Comparison of ENCODE assay signal across 2 fruit fly cellular contexts in the genomic region with DNA sequence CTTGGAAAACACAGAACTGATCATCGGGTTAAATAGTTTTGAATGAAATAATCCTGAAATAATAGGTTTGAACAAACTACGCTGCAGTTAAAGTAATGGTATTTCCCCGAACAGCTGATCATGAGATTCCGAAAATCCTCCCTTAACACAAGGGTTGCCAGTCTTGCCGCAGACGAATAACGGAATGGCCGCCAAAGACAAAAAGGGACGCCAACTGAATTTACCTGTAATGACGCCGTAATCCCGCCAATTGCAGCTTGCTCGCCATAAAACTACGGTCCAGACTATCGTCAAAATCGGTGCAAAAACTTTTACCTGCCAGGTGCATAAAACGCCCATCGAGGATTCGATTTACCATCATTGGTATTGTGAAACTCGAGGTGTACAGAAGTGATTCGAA.
TF ChIP-seq lines count a peak whose summit lies in the region.

TSS of gene CG4570 (plus strand) at position 190 of the 400 bp plus-strand sequence.

- no peak for TF ChIP-seq CTCF in whole organism, embryonic (GFP tag; optimal IDR thresholded peaks at IDR 0.05; lab: Kevin White, UChicago)

TF ChIP-seq in whole organism, adult, 20 proteins besides CTCF, POLR2A, EP300 and RAD21:
- TF ChIP-seq Hr96 (GFP tag; optimal IDR thresholded peaks at IDR 0.05; lab: Kevin White, UChicago) (no peak), ovo (GFP tag; optimal IDR thresholded peaks at IDR 0.05; lab: Kevin White, UChicago) (peak; percentile 23), pad (GFP tag; optimal IDR thresholded peaks at IDR 0.05; lab: Kevin White, UChicago) (peak; percentile 11), CG33017 (tag; optimal IDR thresholded peaks at IDR 0.05; lab: Kevin White, UChicago) (no peak), CG14711 (tag; optimal IDR thresholded peaks at IDR 0.05; lab: Kevin White, UChicago) (peak; percentile 13)

TF ChIP-seq in whole organism, embryonic, 481 proteins besides CTCF, POLR2A, EP300 and RAD21:
- TF ChIP-seq lov (optimal IDR thresholded peaks at IDR 0.05; lab: Kevin White, UChicago): no peak
- no peak for TF ChIP-seq lov (GFP tag; IDR thresholded peaks at IDR 0.05; lab: Robert Waterston, UW)
- no peak for TF ChIP-seq CG3995 (GFP tag; optimal IDR thresholded peaks at IDR 0.05; lab: Kevin White, UChicago)
- no peak for TF ChIP-seq CG7786 (GFP tag; optimal IDR thresholded peaks at IDR 0.05; lab: Kevin White, UChicago)
- TF ChIP-seq Dp (GFP tag; optimal IDR thresholded peaks at IDR 0.05; lab: Kevin White, UChicago): peak; percentile 7
- no peak for TF ChIP-seq pb (GFP tag; optimal IDR thresholded peaks at IDR 0.05; lab: Kevin White, UChicago)
- no peak for TF ChIP-seq CG11504 (tag; optimal IDR thresholded peaks at IDR 0.05; lab: Kevin White, UChicago)
- no peak for TF ChIP-seq hbn (GFP tag; IDR thresholded peaks at IDR 0.05; lab: Robert Waterston, UW; ENCODE audit: partially characterized antibody)
- peak; percentile 83 for TF ChIP-seq nerfin-1 (tag; optimal IDR thresholded peaks at IDR 0.05; lab: Kevin White, UChicago)
- no peak for TF ChIP-seq jing (GFP tag; optimal IDR thresholded peaks at IDR 0.05; lab: Kevin White, UChicago)
- TF ChIP-seq stwl (tag; optimal IDR thresholded peaks at IDR 0.05; lab: Kevin White, UChicago): peak; percentile 5
- peak; percentile 16 for TF ChIP-seq gfzf (GFP tag; optimal IDR thresholded peaks at IDR 0.05; lab: Kevin White, UChicago)
- peak; percentile 29 for TF ChIP-seq MESR4 (GFP tag; optimal IDR thresholded peaks at IDR 0.05; lab: Kevin White, UChicago)
- no peak for TF ChIP-seq ems (GFP tag; optimal IDR thresholded peaks at IDR 0.05; lab: Kevin White, UChicago)
- TF ChIP-seq stc (GFP tag; IDR thresholded peaks at IDR 0.05; lab: Robert Waterston, UW): no peak
- TF ChIP-seq Doc2 (GFP tag; IDR thresholded peaks at IDR 0.05; lab: Robert Waterston, UW): no peak
- TF ChIP-seq her (GFP tag; optimal IDR thresholded peaks at IDR 0.05; lab: Kevin White, UChicago): no peak
- TF ChIP-seq CG6175 (GFP tag; IDR thresholded peaks at IDR 0.05; lab: Robert Waterston, UW): no peak
- TF ChIP-seq D (optimal IDR thresholded peaks at IDR 0.05; lab: Kevin White, UChicago): peak; percentile 13
- TF ChIP-seq D (GFP tag; optimal IDR thresholded peaks at IDR 0.05; lab: Kevin White, UChicago): no peak
- TF ChIP-seq Lim3 (GFP tag; IDR thresholded peaks at IDR 0.05; lab: Robert Waterston, UW): no peak
- TF ChIP-seq Hr3 (GFP tag; optimal IDR thresholded peaks at IDR 0.05; lab: Kevin White, UChicago): no peak
- TF ChIP-seq YL-1 (GFP tag; optimal IDR thresholded peaks at IDR 0.05; lab: Kevin White, UChicago): peak; percentile 33
- no peak for TF ChIP-seq unpg (GFP tag; optimal IDR thresholded peaks at IDR 0.05; lab: Kevin White, UChicago)
- peak; percentile 48 for TF ChIP-seq trem (tag; optimal IDR thresholded peaks at IDR 0.05; lab: Kevin White, UChicago)
- TF ChIP-seq Lpt (GFP tag; optimal IDR thresholded peaks at IDR 0.05; lab: Kevin White, UChicago): no peak
- TF ChIP-seq phol (tag; optimal IDR thresholded peaks at IDR 0.05; lab: Kevin White, UChicago): peak; percentile 74
- no peak for TF ChIP-seq Tbp (GFP tag; optimal IDR thresholded peaks at IDR 0.05; lab: Kevin White, UChicago)
- no peak for TF ChIP-seq Atf6 (GFP tag; IDR thresholded peaks at IDR 0.05; lab: Robert Waterston, UW)
- no peak for TF ChIP-seq CkIIα-i1 (GFP tag; IDR thresholded peaks at IDR 0.05; lab: Robert Waterston, UW)
- TF ChIP-seq seq (GFP tag; IDR thresholded peaks at IDR 0.05; lab: Robert Waterston, UW): peak; percentile 14; the same call in 1 of the 2 replicates
- peak; percentile 62 for TF ChIP-seq cad (GFP tag; optimal IDR thresholded peaks at IDR 0.05; lab: Kevin White, UChicago)
- TF ChIP-seq CG34224 (GFP tag; IDR thresholded peaks at IDR 0.05; lab: Robert Waterston, UW; ENCODE audit: partially characterized antibody): no peak
- no peak for TF ChIP-seq Usf (GFP tag; optimal IDR thresholded peaks at IDR 0.05; lab: Kevin White, UChicago)
- TF ChIP-seq CG31388 (GFP tag; optimal IDR thresholded peaks at IDR 0.05; lab: Kevin White, UChicago): no peak
- TF ChIP-seq ERR (GFP tag; optimal IDR thresholded peaks at IDR 0.05; lab: Kevin White, UChicago): no peak
- no peak for TF ChIP-seq Nf-YA (GFP tag; IDR thresholded peaks at IDR 0.05; lab: Robert Waterston, UW)
- TF ChIP-seq crp (GFP tag; optimal IDR thresholded peaks at IDR 0.05; lab: Kevin White, UChicago): peak in 1 of 2 experiments; percentile 76
- TF ChIP-seq Bdp1 (GFP tag; optimal IDR thresholded peaks at IDR 0.05; lab: Kevin White, UChicago): no peak
